Fruit fly (Drosophila melanogaster) whole organism, pupa: ENCODE measurements around the gene CG14089.
A peak's percentile ranks its signal among the peaks of the same experiment; 100 is the strongest.

Experiments
- CG10348 ChIP-seq: fragments of 200-800 bp; sonication (Bioruptor generic); IDR thresholded peaks from 2 replicates; pipeline ENCODE4 v1.3.6; 2022; ENCODE audit warnings: missing biosample characterization, missing genetic modification characterization
- CG12605 ChIP-seq: fragments of 200-800 bp; sonication (Bioruptor generic); IDR thresholded peaks from 2 replicates; pipeline ENCODE4 v1.3.6; 2022; ENCODE audit warnings: missing biosample characterization, missing genetic modification characterization
- CG13204 ChIP-seq: fragments of 200-800 bp; sonication (Bioruptor generic); optimal IDR thresholded peaks from 2 replicates; lab custom pipeline; 2018; ENCODE audit warnings: missing biosample characterization, mild to moderate bottlenecking, missing genetic modification characterization, moderate library complexity
- CG14655 ChIP-seq: fragments of 200-800 bp; sonication (Bioruptor generic); optimal IDR thresholded peaks from 3 replicates; lab custom pipeline; 2017; ENCODE audit warnings: mild to moderate bottlenecking, missing biosample characterization, missing genetic modification reagents, missing genetic modification characterization
- CG15710 ChIP-seq: fragments of 200-800 bp; sonication (Bioruptor generic); optimal IDR thresholded peaks from 2 replicates; lab custom pipeline; 2018; ENCODE audit warnings: missing biosample characterization, mild to moderate bottlenecking, missing genetic modification characterization, moderate library complexity
- CG17806 ChIP-seq: fragments of 200-800 bp; sonication (Bioruptor generic); optimal IDR thresholded peaks from 2 replicates; lab custom pipeline; 2018; ENCODE audit warnings: missing biosample characterization, mild to moderate bottlenecking, missing genetic modification characterization, moderate library complexity
- CG32121 ChIP-seq: fragments of 200-800 bp; sonication (Bioruptor generic); IDR thresholded peaks from 2 replicates; pipeline ENCODE4 v1.3.6; 2022; ENCODE audit warnings: missing biosample characterization, missing genetic modification characterization
- CG34367 ChIP-seq: fragments of 200-800 bp; sonication (Bioruptor generic); optimal IDR thresholded peaks from 2 replicates; lab custom pipeline; 2018; ENCODE audit warnings: missing biosample characterization, mild to moderate bottlenecking, missing genetic modification characterization
- CG4496 ChIP-seq: fragments of 200-800 bp; sonication (Bioruptor generic); IDR thresholded peaks from 3 replicates; pipeline ENCODE4 v1.3.6; 2022; ENCODE audit warnings: missing biosample characterization, missing genetic modification characterization
- CG8159 ChIP-seq: fragments of 200-800 bp; sonication (Bioruptor generic); optimal IDR thresholded peaks from 3 replicates; lab custom pipeline; 2018; ENCODE audit warnings: missing biosample characterization, mild to moderate bottlenecking, missing genetic modification characterization, moderate library complexity
- CG8301 ChIP-seq: fragments of 200-800 bp; sonication (Bioruptor generic); optimal IDR thresholded peaks from 2 replicates; lab custom pipeline; 2018; ENCODE audit warnings: missing biosample characterization, mild to moderate bottlenecking, missing genetic modification characterization
- CG9948 ChIP-seq: fragments of 200-800 bp; sonication (Bioruptor generic); optimal IDR thresholded peaks from 2 replicates; lab custom pipeline; 2018; ENCODE audit warnings: missing biosample characterization, mild to moderate bottlenecking, missing genetic modification characterization, moderate library complexity
- D1 ChIP-seq: fragments of 200-800 bp; sonication (Bioruptor generic); optimal IDR thresholded peaks from 2 replicates; lab custom pipeline; 2018; ENCODE audit warnings: missing biosample characterization, mild to moderate bottlenecking, missing genetic modification characterization, moderate library complexity
- EcR ChIP-seq: fragments of 200-800 bp; sonication (Bioruptor generic); optimal IDR thresholded peaks from 3 replicates; lab custom pipeline; 2019; ENCODE audit warnings: missing biosample characterization, missing genetic modification characterization, mild to moderate bottlenecking, moderate library complexity, missing genetic modification reagents
- Ets98B ChIP-seq: fragments of 200-800 bp; sonication (Bioruptor generic); IDR thresholded peaks from 2 replicates; pipeline ENCODE4 v1.3.6; 2022; ENCODE audit warnings: missing biosample characterization, missing genetic modification characterization
- Pif1A ChIP-seq: fragments of 200-800 bp; sonication (Bioruptor generic); optimal IDR thresholded peaks from 3 replicates; lab custom pipeline; 2016; ENCODE audit warnings: missing biosample characterization, missing genetic modification characterization
- Pif1B ChIP-seq: fragments of 200-800 bp; sonication (Bioruptor generic); optimal IDR thresholded peaks from 3 replicates; lab custom pipeline; 2016; ENCODE audit warnings: missing biosample characterization, missing genetic modification characterization
- Snoo ChIP-seq: fragments of 200-800 bp; sonication (Bioruptor generic); optimal IDR thresholded peaks from 3 replicates; lab custom pipeline; 2017; ENCODE audit warnings: missing biosample characterization, mild to moderate bottlenecking, missing genetic modification characterization, inconsistent platforms
- fd96Ca ChIP-seq: fragments of 200-800 bp; sonication (Bioruptor generic); IDR thresholded peaks from 3 replicates; pipeline ENCODE4 v1.3.6; 2022; ENCODE audit warnings: missing biosample characterization, missing genetic modification characterization
- gl ChIP-seq: fragments of 200-800 bp; sonication (Bioruptor generic); optimal IDR thresholded peaks from 2 replicates; lab custom pipeline; 2018; ENCODE audit warnings: missing biosample characterization, mild to moderate bottlenecking, missing genetic modification characterization
- rn ChIP-seq: fragments of 200-800 bp; sonication (Bioruptor generic); IDR thresholded peaks from 2 replicates; pipeline ENCODE4 v1.3.6; 2022; ENCODE audit warnings: missing biosample characterization, missing genetic modification characterization

The CG14089 gene

dm6 chr3L:19237780-19238179 lies 42.8 kb downstream of the CG14089 start:
- TF ChIP-seq CG8159 (tag; lab: Kevin White, UChicago) (no peak), CG8301 (tag; lab: Kevin White, UChicago) (no peak), Ets98B (GFP tag; lab: Robert Waterston, UW) (no peak), EcR (GFP tag; lab: Kevin White, UChicago) (no peak), CG34367 (tag; lab: Kevin White, UChicago) (no peak)

DNA sequence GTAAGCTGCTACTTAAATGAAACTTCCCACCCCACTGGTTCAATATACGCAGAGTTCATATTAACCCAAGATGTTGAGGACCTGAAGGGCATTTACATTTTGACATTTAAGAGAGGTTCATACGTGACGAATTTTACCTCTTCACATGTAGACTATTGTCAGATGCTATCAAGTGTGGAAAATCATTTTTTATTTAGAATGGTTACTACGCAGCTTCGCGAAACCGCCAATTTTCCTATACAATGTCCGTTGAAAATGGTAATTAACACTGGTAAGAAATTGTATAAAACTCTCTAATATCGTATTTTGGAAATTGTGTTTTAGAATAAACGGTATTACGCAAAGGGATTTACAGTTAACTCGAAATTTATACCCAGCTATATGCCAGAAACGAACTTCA lies 44.0 kb downstream of the CG14089 start:
- TF ChIP-seq CG8301 (tag; lab: Kevin White, UChicago): no peak
- no peak for TF ChIP-seq CG9948 (tag; lab: Kevin White, UChicago)
- TF ChIP-seq Ets98B (GFP tag; lab: Robert Waterston, UW): no peak
- TF ChIP-seq Pif1B (GFP tag; lab: Kevin White, UChicago): no peak
- TF ChIP-seq CG13204 (GFP tag; lab: Kevin White, UChicago): no peak
- no peak for TF ChIP-seq CG12605
- no peak for TF ChIP-seq rn
- no peak for TF ChIP-seq CG10348
- no peak for TF ChIP-seq CG8159 (tag; lab: Kevin White, UChicago)
- TF ChIP-seq D1 (tag; lab: Kevin White, UChicago): no peak
- no peak for TF ChIP-seq gl (tag; lab: Kevin White, UChicago)
- no peak for TF ChIP-seq Snoo
- TF ChIP-seq EcR (GFP tag; lab: Kevin White, UChicago): no peak
- TF ChIP-seq CG14655 (GFP tag; lab: Kevin White, UChicago): no peak
- no peak for TF ChIP-seq Pif1A (GFP tag; lab: Kevin White, UChicago)
- TF ChIP-seq CG17806: no peak
- no peak for TF ChIP-seq CG15710 (tag; lab: Kevin White, UChicago)

- TF ChIP-seq gl (tag; lab: Kevin White, UChicago) (no peak), fd96Ca (GFP tag; lab: Robert Waterston, UW) (no peak), CG12605 (no peak), CG10348 (no peak), CG34367 (tag; lab: Kevin White, UChicago) (no peak), D1 (tag; lab: Kevin White, UChicago) (no peak), CG14655 (GFP tag; lab: Kevin White, UChicago) (no peak), EcR (GFP tag; lab: Kevin White, UChicago) (no peak), CG32121 (GFP tag; lab: Robert Waterston, UW) (no peak), Pif1A (GFP tag; lab: Kevin White, UChicago) (no peak), Pif1B (GFP tag; lab: Kevin White, UChicago) (no peak)
These were observed 44.5 kb downstream of the CG14089 start, which contains the start of gene CG33647 for dm6 chr3L:19236060-19236459. TSS of gene CG33647 (plus strand) at chr3L:19236360.

DNA sequence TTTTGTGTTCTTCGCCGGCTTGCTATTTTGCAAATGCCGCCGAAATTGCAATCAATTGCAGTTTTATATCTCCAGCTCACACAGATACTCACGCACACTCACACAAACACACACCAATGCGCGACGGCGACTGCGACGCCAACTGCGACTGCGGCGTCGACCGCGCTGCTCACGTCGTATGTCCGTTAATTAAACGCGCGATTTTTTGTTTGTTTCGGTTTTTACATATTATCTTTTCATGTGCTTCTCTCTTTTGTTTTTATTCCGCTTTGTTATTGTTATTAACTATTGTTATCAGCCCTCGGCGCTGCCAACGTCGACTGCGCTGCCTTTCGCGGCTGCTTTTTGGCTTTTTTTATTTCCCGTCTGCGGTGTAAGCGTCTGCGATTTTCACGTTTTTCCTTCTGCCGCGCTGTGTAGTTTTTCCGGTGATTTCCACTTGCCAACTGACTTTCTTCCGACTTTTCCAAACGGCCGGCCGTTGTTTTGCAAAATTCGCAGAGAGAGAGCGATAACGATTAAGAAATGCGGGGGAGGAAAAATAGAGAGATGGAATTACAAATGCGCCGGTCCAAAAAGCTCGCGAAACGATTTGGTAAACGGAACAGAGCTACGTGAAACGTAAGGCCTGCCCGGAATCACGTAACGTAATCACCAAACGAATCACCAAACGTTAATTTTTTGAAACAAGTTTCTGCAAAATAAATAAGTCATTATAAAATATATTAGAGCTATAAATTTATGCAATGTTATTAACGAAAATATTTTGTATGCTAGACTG lies 45.5 kb downstream of the CG14089 start, which contains the start of gene fz2:
Gene fz2 (minus strand): TSS at position 452 of the 781 bp plus-strand sequence.
- TF ChIP-seq CG4496 (GFP tag; lab: Robert Waterston, UW) (peak; percentile 47; the same call in 1 of the 3 replicates), CG32121 (GFP tag; lab: Robert Waterston, UW) (0 out of 2 replicates have a peak, but pooled peaks have one; percentile 32), CG8159 (tag; lab: Kevin White, UChicago) (no peak)

- TF ChIP-seq CG14655 (GFP tag; lab: Kevin White, UChicago): peak; percentile 79
- TF ChIP-seq EcR (GFP tag; lab: Kevin White, UChicago): no peak
- TF ChIP-seq Snoo: no peak
- peak; percentile 35 for TF ChIP-seq CG13204 (GFP tag; lab: Kevin White, UChicago)
- TF ChIP-seq CG4496 (GFP tag; lab: Robert Waterston, UW): peak; percentile 90
- peak; percentile 11 for TF ChIP-seq CG8159 (tag; lab: Kevin White, UChicago)
- peak; percentile 65 for TF ChIP-seq gl (tag; lab: Kevin White, UChicago)
- TF ChIP-seq CG9948 (tag; lab: Kevin White, UChicago): peak; percentile 26
- peak; percentile 45 for TF ChIP-seq CG8301 (tag; lab: Kevin White, UChicago)
- TF ChIP-seq Ets98B (GFP tag; lab: Robert Waterston, UW): peak; percentile 87
- peak; percentile 80 for TF ChIP-seq fd96Ca (GFP tag; lab: Robert Waterston, UW)
- TF ChIP-seq CG15710 (tag; lab: Kevin White, UChicago): peak; percentile 36
- peak; percentile 21; the same call in 1 of the 2 replicates for TF ChIP-seq CG32121 (GFP tag; lab: Robert Waterston, UW)
- peak; percentile 46 for TF ChIP-seq CG34367 (tag; lab: Kevin White, UChicago)
- TF ChIP-seq Pif1A (GFP tag; lab: Kevin White, UChicago): no peak
- TF ChIP-seq rn: 0 out of 2 replicates have a peak, but pooled peaks have one; percentile 42
- no peak for TF ChIP-seq D1 (tag; lab: Kevin White, UChicago)
- TF ChIP-seq CG10348: no peak
- TF ChIP-seq CG12605: peak; percentile 89
- no peak for TF ChIP-seq CG17806
- TF ChIP-seq Pif1B (GFP tag; lab: Kevin White, UChicago): no peak
These were observed 46.5 kb downstream of the CG14089 start for dm6 chr3L:19233798-19234781.
